Fruit fly (Drosophila melanogaster) whole organism, embryonic: Measurements from ENCODE around the gene CG31050.

Source experiments
- Abd-B ChIP-seq: fragments of 200-800 bp; sonication (Bioruptor generic); optimal IDR thresholded peaks from 2 replicates; lab custom pipeline; 2018; ENCODE audit warnings: missing biosample characterization, mild to moderate bottlenecking, missing genetic modification characterization, moderate library complexity
- Atf-2 ChIP-seq: fragments of 200-800 bp; sonication (Bioruptor generic); optimal IDR thresholded peaks from 2 replicates; lab custom pipeline; 2016; ENCODE audit warnings: missing biosample characterization, missing genetic modification characterization
- CG34422 ChIP-seq: fragments of 200-800 bp; sonication (Bioruptor generic); IDR thresholded peaks from 3 replicates; pipeline ENCODE4 v1.3.6; 2022; ENCODE audit warnings: missing biosample characterization, missing genetic modification characterization
- dpn ChIP-seq, 2 experiments: fragments of 200-800 bp; sonication (Bioruptor generic); optimal IDR thresholded peaks; 3 replicates each; lab custom pipeline; 2016; ENCODE audit warnings: missing biosample characterization in 2 of 2, missing genetic modification characterization in 2 of 2

dm6 chr3R:28620813-28621212, 29.5 kb downstream of the CG31050 start:
- TF ChIP-seq CG34422 (GFP tag; lab: Robert Waterston, UW), result no peak
- no peak for TF ChIP-seq Abd-B (GFP tag; lab: Kevin White, UChicago)
- TF ChIP-seq Atf-2 (GFP tag; lab: Kevin White, UChicago), result no peak
- TF ChIP-seq dpn (GFP tag; optimal IDR thresholded peaks at IDR 0.05; lab: Kevin White, UChicago), result no peak
